Fruit fly (Drosophila melanogaster): ENCODE data around the gene Adk2.

- TF ChIP-seq CG4707 (GFP tag; optimal IDR thresholded peaks at IDR 0.05) (peak; percentile 59), danr (GFP tag; IDR thresholded peaks at IDR 0.05) (no peak)
Measured at dm6 chr3L:13032085-13032914, 9.8 kb upstream of the Adk2 start.
